Fruit fly (Drosophila melanogaster) whole organism: ENCODE data around the gene CG43658.

ENCODE experiments used
- Dll ChIP-seq: fragments of >200 bp; optimal IDR thresholded peaks from 2 replicates; lab custom pipeline; 2017
- EcR ChIP-seq, 2 experiments: fragments of >200 bp; optimal IDR thresholded peaks; 2 replicates each; lab custom pipeline; 2017; ENCODE audit warnings: missing biosample characterization in 2 of 2, missing genetic modification characterization in 2 of 2, missing genetic modification reagents in 2 of 2
- pan ChIP-seq: fragments of >200 bp; optimal IDR thresholded peaks from 2 replicates; lab custom pipeline; 2017
- psq ChIP-seq: fragments of >200 bp; optimal IDR thresholded peaks from 2 replicates; lab custom pipeline; 2017

- TF ChIP-seq Dll (lab: Kevin White, UChicago) (no peak), pan (lab: Kevin White, UChicago) (no peak), EcR (GFP tag; optimal IDR thresholded peaks at IDR 0.05; lab: Kevin White, UChicago) (no peak), psq (no peak)
Observed at dm6 chrX:17476999-17477398, 84.0 kb downstream of the CG43658 start.
